Worm (Caenorhabditis elegans) whole organism, L4 larva: ENCODE data around the gene C18A11.3.

Experiments
- D1046.2 ChIP-seq: fragments of 200-800 bp; sonication (Bioruptor generic); IDR thresholded peaks from 2 replicates; pipeline ENCODE4 v1.3.6; 2022; ENCODE audit warnings: missing genetic modification characterization, missing compliant biosample characterization
- F37D6.2 ChIP-seq: sonication (generic microtip); optimal IDR thresholded peaks from 2 replicates; lab custom pipeline; 2016; ENCODE audit warnings: mild to moderate bottlenecking, missing genetic modification characterization, missing compliant biosample characterization
- F44E2.7 ChIP-seq: fragments of 200-800 bp; sonication (Bioruptor generic); IDR thresholded peaks from 2 replicates; pipeline ENCODE4 v2.1.2; 2022; ENCODE audit warnings: missing genetic modification characterization, missing compliant biosample characterization
- F49E8.2 ChIP-seq: sonication (generic microtip); optimal IDR thresholded peaks from 2 replicates; lab custom pipeline; 2016; ENCODE audit warnings: missing compliant biosample characterization, mild to moderate bottlenecking, missing genetic modification characterization, borderline replicate concordance
- Y48G9A.11 ChIP-seq: fragments of 200-800 bp; sonication (Bioruptor generic); IDR thresholded peaks from 2 replicates; pipeline ENCODE4 v1.3.6; 2022; ENCODE audit warnings: missing genetic modification reagents, missing genetic modification characterization, missing compliant biosample characterization
- Y5F2A.4 ChIP-seq: fragments of 200-800 bp; sonication (Bioruptor generic); optimal IDR thresholded peaks from 2 replicates; lab custom pipeline; 2018; ENCODE audit warnings: mild to moderate bottlenecking, missing genetic modification characterization, missing compliant biosample characterization
- ZK337.2 ChIP-seq: fragments of 200-800 bp; sonication (Bioruptor generic); IDR thresholded peaks from 2 replicates; pipeline ENCODE4 v1.3.6; 2022; ENCODE audit warnings: missing genetic modification reagents, missing genetic modification characterization, missing compliant biosample characterization
- ZK546.5 ChIP-seq, 2 experiments: sonication (generic microtip); optimal IDR thresholded peaks; 2 replicates each; lab custom pipeline; 2017; ENCODE audit warnings: missing biosample characterization in 2 of 2, missing genetic modification characterization in 2 of 2
- arid-1 ChIP-seq: fragments of 200-800 bp; sonication (Bioruptor generic); conservative IDR thresholded peaks from 2 replicates; pipeline ENCODE4 v1.3.6; 2022; ENCODE audit warnings: missing genetic modification reagents, missing genetic modification characterization, missing compliant biosample characterization
- ceh-28 ChIP-seq: fragments of 150-350 bp; optimal IDR thresholded peaks from 2 replicates; lab custom pipeline; 2014; ENCODE audit warnings: missing biosample characterization, missing genetic modification reagents, missing genetic modification characterization
- ceh-32 ChIP-seq: sonication (generic microtip); optimal IDR thresholded peaks from 2 replicates; lab custom pipeline; 2016; ENCODE audit warnings: mild to moderate bottlenecking, missing genetic modification characterization, missing compliant biosample characterization; ENCODE audit not compliant: poor library complexity
- ceh-44 ChIP-seq: fragments of 200-800 bp; sonication (Bioruptor generic); IDR thresholded peaks from 2 replicates; pipeline ENCODE4 v1.3.6; 2022; ENCODE audit warnings: missing genetic modification reagents, missing genetic modification characterization, missing compliant biosample characterization
- ceh-62 ChIP-seq: sonication (generic microtip); optimal IDR thresholded peaks from 2 replicates; lab custom pipeline; 2017; ENCODE audit warnings: missing biosample characterization, missing genetic modification characterization
- ctbp-1 ChIP-seq: fragments of 200-800 bp; sonication (Bioruptor generic); IDR thresholded peaks from 2 replicates; pipeline ENCODE4 v1.3.6; 2022; ENCODE audit warnings: missing genetic modification reagents, missing genetic modification characterization, missing compliant biosample characterization
- daf-16 ChIP-seq, 3 experiments: sonication (generic microtip); optimal IDR thresholded peaks; 2 replicates each; lab custom pipeline; 2016 to 2017; ENCODE audit warnings: missing genetic modification characterization in 3 of 3, missing genetic modification reagents in 3 of 3, mild to moderate bottlenecking in 2 of 3, missing compliant biosample characterization in 2 of 3, missing biosample characterization in 1 of 3, moderate library complexity in 1 of 3
- daf-19 ChIP-seq: fragments of 200-800 bp; sonication (Bioruptor generic); conservative IDR thresholded peaks from 2 replicates; pipeline ENCODE4 v1.3.6; 2022; ENCODE audit warnings: missing genetic modification characterization, missing compliant biosample characterization
- daf-8 ChIP-seq: fragments of 200-800 bp; sonication (Bioruptor generic); IDR thresholded peaks from 2 replicates; pipeline ENCODE4 v1.3.6; 2022; ENCODE audit warnings: missing genetic modification characterization, missing compliant biosample characterization
- dpl-1 ChIP-seq: fragments of 150-350 bp; optimal IDR thresholded peaks from 2 replicates; lab custom pipeline; 2014; ENCODE audit warnings: missing biosample characterization, missing genetic modification reagents, missing genetic modification characterization
- duxl-1 ChIP-seq: sonication (generic microtip); optimal IDR thresholded peaks from 2 replicates; lab custom pipeline; 2016; ENCODE audit warnings: mild to moderate bottlenecking, missing genetic modification characterization, moderate library complexity, missing compliant biosample characterization; ENCODE audit not compliant: poor library complexity
- dve-1 ChIP-seq: sonication (generic microtip); optimal IDR thresholded peaks from 2 replicates; lab custom pipeline; 2017; ENCODE audit warnings: antibody characterized with exemption, mild to moderate bottlenecking, missing genetic modification characterization, missing compliant biosample characterization; ENCODE audit not compliant: insufficient read depth
- egl-43 ChIP-seq: fragments of 200-800 bp; sonication (Bioruptor generic); IDR thresholded peaks from 2 replicates; pipeline ENCODE4 v1.3.6; 2022; ENCODE audit warnings: missing genetic modification reagents, missing genetic modification characterization, missing compliant biosample characterization
- fos-1 ChIP-seq: fragments of 150-350 bp; optimal IDR thresholded peaks from 2 replicates; lab custom pipeline; 2014; ENCODE audit warnings: missing biosample characterization, missing genetic modification characterization
- hlh-11 ChIP-seq: fragments of 200-800 bp; sonication (Bioruptor generic); optimal IDR thresholded peaks from 2 replicates; lab custom pipeline; 2018; ENCODE audit warnings: mild to moderate bottlenecking, missing genetic modification characterization, missing compliant biosample characterization
- hlh-30 ChIP-seq: sonication (generic microtip); optimal IDR thresholded peaks from 2 replicates; lab custom pipeline; 2017; ENCODE audit warnings: antibody characterized with exemption, mild to moderate bottlenecking, missing genetic modification characterization, missing compliant biosample characterization; ENCODE audit not compliant: insufficient read depth
- lin-1 ChIP-seq: fragments of 200-800 bp; sonication (Bioruptor generic); IDR thresholded peaks from 2 replicates; pipeline ENCODE4 v1.3.6; 2022; ENCODE audit warnings: missing genetic modification reagents, missing genetic modification characterization, missing compliant biosample characterization
- lin-13 ChIP-seq: fragments of 150-350 bp; optimal IDR thresholded peaks from 2 replicates; lab custom pipeline; 2014; ENCODE audit warnings: missing biosample characterization, missing genetic modification reagents, missing genetic modification characterization
- lin-15B ChIP-seq: fragments of 150-350 bp; sonication (generic microtip); optimal IDR thresholded peaks from 3 replicates; lab custom pipeline; 2014; ENCODE audit warnings: missing biosample characterization, missing genetic modification characterization
- madf-5 ChIP-seq, 2 experiments: fragments of 200-800 bp; sonication (Bioruptor generic); IDR thresholded peaks; 2 replicates each; pipeline ENCODE4 v1.3.6; 2022; ENCODE audit warnings: missing compliant biosample characterization in 2 of 2, missing genetic modification characterization in 2 of 2
- mdt-29 ChIP-seq: fragments of 200-800 bp; sonication (Bioruptor generic); IDR thresholded peaks from 2 replicates; pipeline ENCODE4 v1.3.6; 2022; ENCODE audit warnings: missing genetic modification reagents, missing genetic modification characterization, missing compliant biosample characterization
- mep-1 ChIP-seq: fragments of 150-350 bp; sonication (generic microtip); optimal IDR thresholded peaks from 3 replicates; lab custom pipeline; 2014; ENCODE audit warnings: missing biosample characterization, missing genetic modification characterization
- mxl-2 ChIP-seq: fragments of 200-800 bp; sonication (Bioruptor generic); conservative IDR thresholded peaks from 2 replicates; pipeline ENCODE4 v1.3.6; 2022; ENCODE audit warnings: missing genetic modification reagents, missing genetic modification characterization, missing compliant biosample characterization
- mxl-3 ChIP-seq: fragments of 200-800 bp; sonication (Bioruptor generic); optimal IDR thresholded peaks from 2 replicates; lab custom pipeline; 2018; ENCODE audit warnings: mild to moderate bottlenecking, missing genetic modification characterization, missing compliant biosample characterization
- nhr-41 ChIP-seq: fragments of 200-800 bp; sonication (Bioruptor generic); IDR thresholded peaks from 2 replicates; pipeline ENCODE4 v1.3.6; 2022; ENCODE audit warnings: missing genetic modification reagents, missing genetic modification characterization, missing compliant biosample characterization
- nhr-6 ChIP-seq: fragments of 150-350 bp; optimal IDR thresholded peaks from 2 replicates; lab custom pipeline; 2014; ENCODE audit warnings: missing biosample characterization, missing genetic modification characterization
- nhr-77 ChIP-seq: fragments of 150-350 bp; optimal IDR thresholded peaks from 2 replicates; lab custom pipeline; 2014; ENCODE audit warnings: missing biosample characterization, missing genetic modification characterization
- php-3 ChIP-seq: fragments of 200-800 bp; sonication (Bioruptor generic); IDR thresholded peaks from 2 replicates; pipeline ENCODE4 v1.3.6; 2022; ENCODE audit warnings: missing genetic modification reagents, missing genetic modification characterization, missing compliant biosample characterization
- rbr-2 ChIP-seq: sonication (generic microtip); optimal IDR thresholded peaks from 2 replicates; lab custom pipeline; 2016; ENCODE audit warnings: missing genotype, missing genetic modification characterization, missing compliant biosample characterization
- set-16 ChIP-seq: fragments of 200-800 bp; sonication (Bioruptor generic); IDR thresholded peaks from 2 replicates; pipeline ENCODE4 v1.3.6; 2022; ENCODE audit warnings: missing genetic modification reagents, missing genetic modification characterization, missing compliant biosample characterization
- snpc-1.2 ChIP-seq: fragments of 200-800 bp; sonication (Bioruptor generic); IDR thresholded peaks from 2 replicates; pipeline ENCODE4 v1.3.6; 2022; ENCODE audit warnings: missing genetic modification reagents, missing genetic modification characterization, missing compliant biosample characterization
- snpc-4 ChIP-seq: fragments of 150-350 bp; optimal IDR thresholded peaks from 2 replicates; lab custom pipeline; 2014; ENCODE audit warnings: missing biosample characterization, missing genetic modification characterization
- spr-1 ChIP-seq: sonication (generic microtip); optimal IDR thresholded peaks from 2 replicates; lab custom pipeline; 2016; ENCODE audit warnings: mild to moderate bottlenecking, missing genetic modification characterization, missing compliant biosample characterization
- spr-3 ChIP-seq: fragments of 200-800 bp; sonication (Bioruptor generic); optimal IDR thresholded peaks from 2 replicates; lab custom pipeline; 2018; ENCODE audit warnings: mild to moderate bottlenecking, missing genetic modification characterization, missing compliant biosample characterization
- tag-97 ChIP-seq: fragments of 200-800 bp; sonication (Bioruptor generic); IDR thresholded peaks from 2 replicates; pipeline ENCODE4 v1.3.6; 2022; ENCODE audit warnings: missing genetic modification characterization, missing compliant biosample characterization
- unc-130 ChIP-seq: sonication (generic microtip); optimal IDR thresholded peaks from 2 replicates; lab custom pipeline; 2016; ENCODE audit warnings: missing genetic modification reagents, missing genetic modification characterization, missing compliant biosample characterization
- unc-39 ChIP-seq: sonication (generic microtip); optimal IDR thresholded peaks from 2 replicates; lab custom pipeline; 2017; ENCODE audit warnings: missing biosample characterization, missing genetic modification characterization
- zfp-2 ChIP-seq: sonication (generic microtip); optimal IDR thresholded peaks from 2 replicates; lab custom pipeline; 2016; ENCODE audit warnings: mild to moderate bottlenecking, missing genetic modification characterization, missing compliant biosample characterization
- zfp-3 ChIP-seq: fragments of 200-800 bp; sonication (Bioruptor generic); conservative IDR thresholded peaks from 2 replicates; pipeline ENCODE4 v1.3.6; 2022; ENCODE audit warnings: missing genetic modification reagents, missing genetic modification characterization, missing compliant biosample characterization
- ztf-11 ChIP-seq: fragments of 150-350 bp; optimal IDR thresholded peaks from 2 replicates; lab custom pipeline; 2014; ENCODE audit warnings: missing biosample characterization, missing genetic modification characterization
- ztf-7 ChIP-seq: fragments of 150-350 bp; optimal IDR thresholded peaks from 2 replicates; lab custom pipeline; 2014; ENCODE audit warnings: missing biosample characterization, missing genetic modification characterization

The C18A11.3 gene

DNA sequence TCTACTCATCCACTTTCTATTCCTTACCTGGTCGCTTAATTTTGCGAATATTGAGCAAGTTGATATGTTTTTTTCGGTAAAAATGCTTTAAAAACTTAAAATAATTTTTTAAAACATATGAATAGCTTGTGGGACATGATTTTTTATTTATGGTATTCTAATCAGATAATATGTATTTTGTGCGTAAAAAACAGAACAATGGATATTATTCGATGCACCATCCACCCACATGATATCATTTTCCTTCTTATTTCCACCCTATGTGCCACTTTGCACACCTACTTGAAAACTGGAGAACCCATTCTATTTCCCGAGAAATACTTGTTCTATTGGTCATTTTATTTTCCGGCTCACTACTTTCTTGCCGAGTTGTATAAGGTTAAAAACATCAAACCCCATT is 6.3 kb downstream of the C18A11.3 start, which contains the start of gene C18A11.2:
Gene C18A11.2, plus strand, starts transcription at position 301 of the 400 bp plus-strand sequence.
- TF ChIP-seq mdt-29 (GFP tag; lab: Robert Waterston, UW) = no peak
- no peak for TF ChIP-seq F44E2.7
- no peak for TF ChIP-seq rbr-2
- no peak for TF ChIP-seq unc-39
- TF ChIP-seq dve-1 (tag; lab: Kevin White, UChicago) = no peak
- TF ChIP-seq D1046.2 (GFP tag; lab: Robert Waterston, UW) = no peak
- no peak for TF ChIP-seq zfp-2 (tag; lab: Kevin White, UChicago)
- no peak for TF ChIP-seq ceh-28 (tag; lab: Kevin White, UChicago)
- TF ChIP-seq nhr-6 (tag; lab: Kevin White, UChicago) = no peak
- TF ChIP-seq fos-1 (tag; lab: Kevin White, UChicago) = no peak
- TF ChIP-seq Y5F2A.4 (GFP tag; lab: Kevin White, UChicago) = no peak
- no peak for TF ChIP-seq mep-1 (tag; lab: Kevin White, UChicago)
- TF ChIP-seq ceh-44 = no peak
- TF ChIP-seq set-16 (GFP tag; lab: Robert Waterston, UW) = no peak
- TF ChIP-seq, all 104 proteins: peak for 0

DNA sequence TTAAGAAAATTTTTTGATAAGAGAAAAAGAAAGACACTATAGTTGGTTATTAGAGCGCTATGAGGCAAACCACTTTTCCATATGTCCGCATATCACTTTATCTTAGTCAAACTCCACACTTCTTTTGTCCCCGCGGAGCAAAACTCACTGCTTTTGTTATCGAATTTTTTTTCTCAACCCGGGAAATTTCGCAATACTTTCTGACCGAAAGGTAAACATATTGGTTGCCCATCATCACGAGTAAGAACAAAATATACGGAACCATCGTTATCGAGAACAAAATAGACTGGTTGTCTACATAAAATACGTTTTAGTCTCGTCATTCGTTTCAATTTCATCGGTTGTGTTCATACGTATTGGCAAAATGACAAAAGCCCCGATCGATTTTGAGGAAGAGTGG is 8.4 kb downstream of the C18A11.3 start, which contains the start of gene C18A11.1:
Gene C18A11.1, plus strand, starts transcription at position 36 of the 400 bp plus-strand sequence.
- TF ChIP-seq tag-97 (GFP tag; lab: Robert Waterston, UW) (no peak), F49E8.2 (no peak), spr-1 (tag; lab: Kevin White, UChicago) (no peak), lin-15B (tag; lab: Kevin White, UChicago) (no peak), spr-3 (GFP tag; lab: Kevin White, UChicago) (no peak), lin-1 (0 out of 2 replicates have a peak, but pooled peaks have one; percentile 31), nhr-77 (peak; percentile 74), ceh-62 (tag; lab: Kevin White, UChicago) (no peak), F44E2.7 (no peak), arid-1 (no peak), unc-130 (GFP tag; lab: Kevin White, UChicago) (no peak), duxl-1 (tag; lab: Kevin White, UChicago) (no peak), snpc-4 (tag; lab: Kevin White, UChicago) (no peak), madf-5 (GFP tag; IDR thresholded peaks at IDR 0.05; lab: Robert Waterston, UW) (no peak), dpl-1 (GFP tag; lab: Kevin White, UChicago) (no peak), ZK546.5 (tag; optimal IDR thresholded peaks at IDR 0.05; lab: Kevin White, UChicago) (no peak), ctbp-1 (GFP tag; lab: Robert Waterston, UW) (no peak), Y48G9A.11 (GFP tag; lab: Robert Waterston, UW) (no peak), daf-16 (GFP tag; optimal IDR thresholded peaks at IDR 0.05; lab: Kevin White, UChicago) (peak in 1 of 2 experiments; percentile 28), daf-16 (tag; optimal IDR thresholded peaks at IDR 0.05; lab: Kevin White, UChicago) (peak; percentile 96), F37D6.2 (tag; lab: Kevin White, UChicago) (no peak), egl-43 (GFP tag; lab: Robert Waterston, UW) (no peak), snpc-1.2 (GFP tag; lab: Robert Waterston, UW) (no peak), zfp-2 (tag; lab: Kevin White, UChicago) (no peak), zfp-3 (GFP tag; lab: Robert Waterston, UW) (no peak), daf-8 (GFP tag; lab: Robert Waterston, UW) (no peak), mxl-2 (GFP tag; lab: Robert Waterston, UW) (no peak), ZK337.2 (GFP tag; lab: Robert Waterston, UW) (no peak), Y5F2A.4 (GFP tag; lab: Kevin White, UChicago) (no peak), php-3 (GFP tag; lab: Robert Waterston, UW) (0 out of 2 replicates have a peak, but pooled peaks have one; percentile 7), fos-1 (tag; lab: Kevin White, UChicago) (no peak), ztf-11 (no peak), ceh-44 (no peak), hlh-11 (peak; percentile 80), dve-1 (tag; lab: Kevin White, UChicago) (peak; percentile 75), ceh-32 (no peak), hlh-30 (tag; lab: Kevin White, UChicago) (peak; percentile 54), nhr-41 (GFP tag; lab: Robert Waterston, UW) (no peak), mxl-3 (GFP tag; lab: Kevin White, UChicago) (no peak), daf-19 (GFP tag; lab: Robert Waterston, UW) (no peak), ztf-7 (tag; lab: Kevin White, UChicago) (no peak), lin-13 (no peak)
